Fruit fly (Drosophila melanogaster) whole organism, embryonic: ENCODE measurements around the gene CG3038.

Experiments used
- Abd-B ChIP-seq: fragments of 200-800 bp; sonication (Bioruptor generic); optimal IDR thresholded peaks from 2 replicates; lab custom pipeline; 2018; ENCODE audit warnings: missing biosample characterization, mild to moderate bottlenecking, missing genetic modification characterization, moderate library complexity
- CG10959 ChIP-seq: fragments of 200-800 bp; sonication (Bioruptor generic); IDR thresholded peaks from 2 replicates; pipeline ENCODE4 v1.3.6; 2022; ENCODE audit warnings: missing biosample characterization, missing genetic modification characterization
- CG11398 ChIP-seq: fragments of 200-800 bp; sonication (Bioruptor generic); optimal IDR thresholded peaks from 2 replicates; lab custom pipeline; 2016; ENCODE audit warnings: missing biosample characterization, missing genetic modification characterization
- CG11560 ChIP-seq: fragments of 200-800 bp; sonication (Bioruptor generic); IDR thresholded peaks from 3 replicates; pipeline ENCODE4 v1.3.6; 2022; ENCODE audit warnings: missing biosample characterization, missing genetic modification characterization
- CG14667 ChIP-seq: fragments of 200-800 bp; sonication (Bioruptor generic); IDR thresholded peaks from 2 replicates; pipeline ENCODE4 v1.3.6; 2022; ENCODE audit warnings: missing biosample characterization, missing genetic modification characterization
- CG14965 ChIP-seq: fragments of 200-800 bp; sonication (Bioruptor generic); optimal IDR thresholded peaks from 2 replicates; lab custom pipeline; 2016; ENCODE audit warnings: missing biosample characterization, missing genetic modification characterization, borderline replicate concordance
- CG1602 ChIP-seq: fragments of 200-800 bp; sonication (Bioruptor generic); optimal IDR thresholded peaks from 3 replicates; lab custom pipeline; 2016; ENCODE audit warnings: missing biosample characterization, missing genetic modification characterization
- CG17568 ChIP-seq: fragments of 200-800 bp; sonication (Bioruptor generic); optimal IDR thresholded peaks from 2 replicates; lab custom pipeline; 2018; ENCODE audit warnings: missing biosample characterization, mild to moderate bottlenecking, missing genetic modification characterization, moderate library complexity
- CG17612 ChIP-seq: fragments of 200-800 bp; sonication (Bioruptor generic); IDR thresholded peaks from 2 replicates; pipeline ENCODE4 v1.3.6; 2022; ENCODE audit warnings: missing biosample characterization, missing genetic modification characterization
- CG17802 ChIP-seq: fragments of 200-800 bp; sonication (Bioruptor generic); optimal IDR thresholded peaks from 2 replicates; lab custom pipeline; 2018; ENCODE audit warnings: missing biosample characterization, mild to moderate bottlenecking, missing genetic modification characterization, moderate library complexity
- CG17912 ChIP-seq: fragments of 200-800 bp; sonication (Bioruptor generic); optimal IDR thresholded peaks from 2 replicates; lab custom pipeline; 2018; ENCODE audit warnings: missing biosample characterization, mild to moderate bottlenecking, missing genetic modification characterization
- CG18011 ChIP-seq: fragments of 200-800 bp; sonication (Bioruptor generic); optimal IDR thresholded peaks from 2 replicates; lab custom pipeline; 2017; ENCODE audit warnings: missing biosample characterization, missing genetic modification characterization, mild to moderate bottlenecking, moderate library complexity, missing genotype
- CG18764 ChIP-seq: fragments of 200-800 bp; sonication (Bioruptor generic); optimal IDR thresholded peaks from 3 replicates; lab custom pipeline; 2016; ENCODE audit warnings: missing biosample characterization, missing genetic modification characterization
- CG2678 ChIP-seq: fragments of 200-800 bp; sonication (Bioruptor generic); optimal IDR thresholded peaks from 3 replicates; lab custom pipeline; 2019; ENCODE audit warnings: missing biosample characterization, mild to moderate bottlenecking, missing genetic modification characterization, moderate library complexity
- CG30020 ChIP-seq: fragments of 200-800 bp; optimal IDR thresholded peaks from 2 replicates; lab custom pipeline; 2019; ENCODE audit warnings: missing biosample characterization, mild to moderate bottlenecking, missing genetic modification characterization, moderate library complexity
- CG31441 ChIP-seq: fragments of 200-800 bp; sonication (Bioruptor generic); IDR thresholded peaks from 2 replicates; pipeline ENCODE4 v1.3.6; 2022; ENCODE audit warnings: missing biosample characterization, missing genetic modification characterization
- CG32532 ChIP-seq: fragments of 200-800 bp; sonication (Bioruptor generic); IDR thresholded peaks from 2 replicates; pipeline ENCODE4 v1.3.6; 2022; ENCODE audit warnings: missing biosample characterization, missing genetic modification characterization
- CG6854 ChIP-seq: fragments of 200-800 bp; sonication (Bioruptor generic); optimal IDR thresholded peaks from 3 replicates; lab custom pipeline; 2017; ENCODE audit warnings: missing biosample characterization, mild to moderate bottlenecking, missing genetic modification characterization
- CG8765 ChIP-seq: fragments of 200-800 bp; sonication (Bioruptor generic); IDR thresholded peaks from 2 replicates; pipeline ENCODE4 v1.3.6; 2022; ENCODE audit warnings: missing biosample characterization, missing genetic modification characterization
- CG9437 ChIP-seq: fragments of 200-800 bp; sonication (Bioruptor generic); optimal IDR thresholded peaks from 2 replicates; lab custom pipeline; 2018; ENCODE audit warnings: missing biosample characterization, mild to moderate bottlenecking, missing genetic modification characterization
- CrebB ChIP-seq: fragments of 200-800 bp; sonication (Bioruptor generic); optimal IDR thresholded peaks from 3 replicates; lab custom pipeline; 2018; ENCODE audit warnings: missing biosample characterization, mild to moderate bottlenecking, missing genetic modification characterization
- Dip2 ChIP-seq: fragments of 200-800 bp; sonication (Bioruptor generic); IDR thresholded peaks from 2 replicates; pipeline ENCODE4 v1.3.6; 2022; ENCODE audit warnings: missing biosample characterization, missing genetic modification characterization
- Doc2 ChIP-seq: fragments of 200-800 bp; sonication (Bioruptor generic); IDR thresholded peaks from 2 replicates; pipeline ENCODE4 v1.3.6; 2022; ENCODE audit warnings: missing biosample characterization, missing genetic modification characterization
- E2f1 ChIP-seq: fragments of 200-800 bp; sonication (Bioruptor generic); IDR thresholded peaks from 2 replicates; pipeline ENCODE4 v1.3.6; 2022; ENCODE audit warnings: missing biosample characterization, missing genetic modification characterization
- Fer3 ChIP-seq: fragments of 200-800 bp; sonication (Bioruptor generic); optimal IDR thresholded peaks from 2 replicates; lab custom pipeline; 2018; ENCODE audit warnings: missing biosample characterization, mild to moderate bottlenecking, missing genetic modification characterization, moderate library complexity
- GATAe ChIP-seq: fragments of 200-800 bp; sonication (Bioruptor generic); conservative IDR thresholded peaks from 2 replicates; pipeline ENCODE4 v1.3.6; 2022; ENCODE audit warnings: missing biosample characterization, missing genetic modification characterization
- Hmr ChIP-seq: fragments of 200-800 bp; sonication (Bioruptor generic); optimal IDR thresholded peaks from 3 replicates; lab custom pipeline; 2017; ENCODE audit warnings: mild to moderate bottlenecking, missing biosample characterization, missing genetic modification reagents, missing genetic modification characterization
- Hr3 ChIP-seq: fragments of 200-800 bp; sonication (Bioruptor generic); optimal IDR thresholded peaks from 3 replicates; lab custom pipeline; 2016; ENCODE audit warnings: missing biosample characterization, missing genetic modification characterization
- Lhr ChIP-seq: fragments of 200-800 bp; sonication (Bioruptor generic); optimal IDR thresholded peaks from 3 replicates; lab custom pipeline; 2017; ENCODE audit warnings: mild to moderate bottlenecking, missing biosample characterization, missing genetic modification reagents, missing genetic modification characterization
- MBD-R2 ChIP-seq: fragments of 200-800 bp; sonication (Bioruptor generic); IDR thresholded peaks from 2 replicates; pipeline ENCODE4 v1.3.6; 2022; ENCODE audit warnings: missing biosample characterization, missing genetic modification characterization
- Meics ChIP-seq: fragments of 200-800 bp; sonication (Bioruptor generic); optimal IDR thresholded peaks from 2 replicates; lab custom pipeline; 2017; ENCODE audit warnings: missing biosample characterization, mild to moderate bottlenecking, missing genetic modification characterization
- Oaz ChIP-seq: fragments of 200-800 bp; sonication (Bioruptor generic); IDR thresholded peaks from 2 replicates; pipeline ENCODE4 v1.3.6; 2022; ENCODE audit warnings: missing biosample characterization, missing genetic modification characterization
- Opbp ChIP-seq: fragments of 200-800 bp; sonication (Bioruptor generic); IDR thresholded peaks from 3 replicates; pipeline ENCODE4 v1.3.6; 2022; ENCODE audit warnings: missing biosample characterization, missing genetic modification characterization; ENCODE audit not compliant: partially characterized antibody
- Sox100B ChIP-seq: fragments of 200-800 bp; sonication (Bioruptor generic); optimal IDR thresholded peaks from 3 replicates; lab custom pipeline; 2018; ENCODE audit warnings: missing biosample characterization, mild to moderate bottlenecking, missing genetic modification characterization
- Sry-δ ChIP-seq: fragments of 200-800 bp; sonication (Bioruptor generic); optimal IDR thresholded peaks from 2 replicates; lab custom pipeline; 2016; ENCODE audit warnings: missing biosample characterization, missing genetic modification characterization
- ab ChIP-seq: fragments of 200-800 bp; sonication (Bioruptor generic); optimal IDR thresholded peaks from 2 replicates; lab custom pipeline; 2016; ENCODE audit warnings: missing biosample characterization, missing genetic modification characterization
- ac ChIP-seq: fragments of 200-800 bp; sonication (Bioruptor generic); optimal IDR thresholded peaks from 3 replicates; lab custom pipeline; 2017; ENCODE audit warnings: missing biosample characterization, mild to moderate bottlenecking, missing genetic modification characterization
- chif ChIP-seq, 2 experiments: fragments of 200-800 bp; sonication (Bioruptor generic); optimal IDR thresholded peaks; 3 replicates each; lab custom pipeline; 2016; ENCODE audit warnings: missing biosample characterization in 2 of 2, missing genetic modification characterization in 2 of 2
- ftz-f1 ChIP-seq: fragments of 200-800 bp; sonication (Bioruptor generic); optimal IDR thresholded peaks from 2 replicates; lab custom pipeline; 2016; ENCODE audit warnings: missing biosample characterization, missing genetic modification characterization
- ind ChIP-seq: fragments of 200-800 bp; sonication (Bioruptor generic); optimal IDR thresholded peaks from 3 replicates; lab custom pipeline; 2016; ENCODE audit warnings: missing biosample characterization, missing genetic modification characterization
- lab ChIP-seq: fragments of 200-800 bp; sonication (Bioruptor generic); optimal IDR thresholded peaks from 3 replicates; lab custom pipeline; 2017; ENCODE audit warnings: missing biosample characterization, missing genetic modification characterization, mild to moderate bottlenecking, moderate library complexity, missing genetic modification reagents
- lilli ChIP-seq: fragments of 200-800 bp; sonication (Bioruptor generic); optimal IDR thresholded peaks from 3 replicates; lab custom pipeline; 2016; ENCODE audit warnings: missing biosample characterization, missing genetic modification characterization
- org-1 ChIP-seq: fragments of 200-800 bp; sonication (Bioruptor generic); optimal IDR thresholded peaks from 2 replicates; lab custom pipeline; 2017; ENCODE audit warnings: missing biosample characterization, missing genetic modification characterization
- scrt ChIP-seq: fragments of 200-800 bp; sonication (Bioruptor generic); optimal IDR thresholded peaks from 2 replicates; lab custom pipeline; 2018; ENCODE audit warnings: missing biosample characterization, mild to moderate bottlenecking, missing genetic modification characterization, moderate library complexity
- sens-2 ChIP-seq: fragments of 200-800 bp; sonication (Bioruptor generic); IDR thresholded peaks from 2 replicates; pipeline ENCODE4 v1.3.6; 2022; ENCODE audit warnings: missing biosample characterization, missing genetic modification characterization
- sisA ChIP-seq: fragments of 200-800 bp; sonication (Bioruptor generic); IDR thresholded peaks from 2 replicates; pipeline ENCODE4 v1.3.6; 2022; ENCODE audit warnings: missing biosample characterization, missing genetic modification characterization
- slbo ChIP-seq: fragments of 200-800 bp; sonication (Bioruptor generic); IDR thresholded peaks from 2 replicates; pipeline ENCODE4 v1.3.6; 2022; ENCODE audit warnings: missing biosample characterization, missing genetic modification characterization
- ssp ChIP-seq: fragments of 200-800 bp; sonication (Bioruptor generic); IDR thresholded peaks from 2 replicates; pipeline ENCODE4 v1.3.6; 2022; ENCODE audit warnings: missing biosample characterization, missing genetic modification characterization
- stwl ChIP-seq: fragments of 200-800 bp; sonication (Bioruptor generic); optimal IDR thresholded peaks from 3 replicates; lab custom pipeline; 2018; ENCODE audit warnings: missing biosample characterization, mild to moderate bottlenecking, missing genetic modification characterization, moderate library complexity
- tin ChIP-seq: fragments of 200-800 bp; sonication (Bioruptor generic); optimal IDR thresholded peaks from 3 replicates; lab custom pipeline; 2016; ENCODE audit warnings: missing biosample characterization, missing genetic modification characterization
- yki ChIP-seq: fragments of >200 bp; optimal IDR thresholded peaks from 3 replicates; lab custom pipeline; 2018
- z ChIP-seq: fragments of 200-800 bp; sonication (Bioruptor generic); IDR thresholded peaks from 3 replicates; pipeline ENCODE4 v1.3.6; 2022; ENCODE audit warnings: missing biosample characterization, missing genetic modification characterization

CG3038 gene

DNA sequence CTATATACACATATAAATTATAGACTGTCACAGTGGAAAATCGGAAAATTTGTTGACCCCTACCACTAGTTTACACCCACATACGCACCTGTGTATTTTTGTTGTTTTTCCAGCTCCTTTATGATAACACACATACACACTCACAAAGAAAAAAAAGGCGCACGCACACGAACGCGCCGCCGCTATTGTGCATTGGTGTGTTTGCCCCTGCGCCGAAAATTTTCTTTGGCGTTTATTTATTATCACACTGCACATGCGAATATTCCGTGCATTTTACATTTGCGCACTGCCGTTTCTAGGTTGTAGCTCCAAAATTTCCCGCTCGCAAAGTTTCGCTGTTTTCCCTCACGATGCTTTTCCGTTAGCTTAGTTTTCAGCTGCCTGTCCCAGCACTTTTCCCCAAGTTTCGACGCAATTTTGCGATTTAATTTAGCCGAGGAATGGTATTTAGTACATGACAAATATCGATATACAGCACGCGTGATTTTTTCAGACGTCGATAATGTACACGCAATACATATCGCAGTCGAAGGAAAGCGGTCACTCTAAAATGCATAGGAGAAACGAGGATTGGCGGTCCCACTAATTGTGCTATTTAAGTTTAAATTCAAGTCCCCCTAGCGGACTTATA, 33.6 kb upstream of the CG3038 start, which contains the start of the genes CG3777 and ewg (continued):
- TF ChIP-seq Abd-B (GFP tag; lab: Kevin White, UChicago) = no peak
- no peak for TF ChIP-seq CG8765 (GFP tag; lab: Robert Waterston, UW)
- TF ChIP-seq Hr3 = no peak
- no peak for TF ChIP-seq sisA (GFP tag; lab: Robert Waterston, UW)
- TF ChIP-seq lilli (GFP tag; lab: Kevin White, UChicago) = no peak
- TF ChIP-seq ab (GFP tag; lab: Kevin White, UChicago) = no peak
- TF ChIP-seq CG11398 (GFP tag; lab: Kevin White, UChicago) = no peak
- no peak for TF ChIP-seq CG17912 (GFP tag; lab: Kevin White, UChicago)
- no peak for TF ChIP-seq chif (GFP tag; optimal IDR thresholded peaks at IDR 0.05; lab: Kevin White, UChicago)
- TF ChIP-seq yki (lab: Kevin White, UChicago) = no peak
- TF ChIP-seq z (GFP tag; lab: Robert Waterston, UW) = no peak
- peak; percentile 49 for TF ChIP-seq CG30020 (tag; lab: Kevin White, UChicago)
- TF ChIP-seq org-1 = no peak
- no peak for TF ChIP-seq ftz-f1 (GFP tag; lab: Kevin White, UChicago)
- no peak for TF ChIP-seq CG9437 (GFP tag; lab: Kevin White, UChicago)
- TF ChIP-seq Hmr (GFP tag; lab: Kevin White, UChicago) = peak; percentile 35
- peak; percentile 99 for TF ChIP-seq Opbp (GFP tag; lab: Robert Waterston, UW)
- TF ChIP-seq Sox100B = no peak
- no peak for TF ChIP-seq CG2678
- no peak for TF ChIP-seq CG1602 (GFP tag; lab: Kevin White, UChicago)
- TF ChIP-seq stwl = peak; percentile 99
- TF ChIP-seq CG32532 (GFP tag; lab: Robert Waterston, UW) = no peak
- TF ChIP-seq CrebB = no peak
- TF ChIP-seq sens-2 (GFP tag; lab: Robert Waterston, UW) = no peak
- TF ChIP-seq GATAe (GFP tag; lab: Robert Waterston, UW) = no peak
- no peak for TF ChIP-seq CG10959 (GFP tag; lab: Robert Waterston, UW)
- TF ChIP-seq MBD-R2 (GFP tag; lab: Robert Waterston, UW) = peak; percentile 32; the same call in 1 of the 2 replicates
- no peak for TF ChIP-seq CG11560 (tag; lab: Robert Waterston, UW)
- peak; percentile 46 for TF ChIP-seq Lhr (GFP tag; lab: Kevin White, UChicago)
- no peak for TF ChIP-seq CG14667 (GFP tag; lab: Robert Waterston, UW)
- TF ChIP-seq CG6854 (GFP tag; lab: Kevin White, UChicago) = no peak
- TF ChIP-seq Fer3 = no peak
- no peak for TF ChIP-seq scrt (GFP tag; lab: Kevin White, UChicago)
- no peak for TF ChIP-seq CG17612 (GFP tag; lab: Robert Waterston, UW)
- TF ChIP-seq Doc2 (GFP tag; lab: Robert Waterston, UW) = no peak
- no peak for TF ChIP-seq ac (GFP tag; lab: Kevin White, UChicago)
- TF ChIP-seq slbo (GFP tag; lab: Robert Waterston, UW) = no peak
- TF ChIP-seq CG17802 (tag; lab: Kevin White, UChicago) = no peak
- TF ChIP-seq CG31441 (GFP tag; lab: Robert Waterston, UW) = no peak
- no peak for TF ChIP-seq CG14965 (GFP tag; lab: Kevin White, UChicago)
- no peak for TF ChIP-seq lab (GFP tag; lab: Kevin White, UChicago)
- TF ChIP-seq Dip2 = no peak
- TF ChIP-seq ssp = no peak
- no peak for TF ChIP-seq tin
- peak; percentile 87 for TF ChIP-seq Sry-δ (GFP tag; lab: Kevin White, UChicago)
- TF ChIP-seq Oaz (GFP tag; lab: Robert Waterston, UW) = no peak
- no peak for TF ChIP-seq CG18011
- no peak for TF ChIP-seq CG18764 (GFP tag; lab: Kevin White, UChicago)
- TF ChIP-seq Meics (GFP tag; lab: Kevin White, UChicago) = peak; percentile 26
- no peak for TF ChIP-seq E2f1
- no peak for TF ChIP-seq CG17568 (GFP tag; lab: Kevin White, UChicago)
- no peak for TF ChIP-seq ind (GFP tag; lab: Kevin White, UChicago)
